Worm (Caenorhabditis elegans): ENCODE results near the gene zhit-3.
A peak's percentile ranks its signal among the peaks of the same experiment; 100 is the strongest.

Gene zhit-3

ce11 chrV:10246443-10246885, 34.5 kb upstream of the zhit-3 start (continued):
- TF ChIP-seq snu-23 (GFP tag; optimal IDR thresholded peaks at IDR 0.05) (peak; percentile 51), lin-14 (GFP tag; optimal IDR thresholded peaks at IDR 0.05) (peak; percentile 94), blmp-1 (tag; optimal IDR thresholded peaks at IDR 0.05) (no peak), lin-39 (tag; optimal IDR thresholded peaks at IDR 0.05) (no peak), aly-2 (tag; optimal IDR thresholded peaks at IDR 0.05) (no peak), ets-5 (GFP tag; IDR thresholded peaks at IDR 0.05) (no peak), lsy-2 (tag; optimal IDR thresholded peaks at IDR 0.05) (peak; percentile 53 to 57), nhr-19 (GFP tag; conservative IDR thresholded peaks at IDR 0.05) (peak; percentile 37), fkh-10 (GFP tag; optimal IDR thresholded peaks at IDR 0.05) (peak; percentile 16), mab-9 (GFP tag; IDR thresholded peaks at IDR 0.05) (0 out of 2 replicates have a peak, but pooled peaks have one; percentile 51), efl-1 (optimal IDR thresholded peaks at IDR 0.05) (peak; percentile 35 to 53), efl-1 (GFP tag; optimal IDR thresholded peaks at IDR 0.05 in 1 of 2) (peak; percentile 42 to 79), snpc-4 (tag; optimal IDR thresholded peaks at IDR 0.05) (no peak), ceh-82 (tag; optimal IDR thresholded peaks at IDR 0.05) (peak in 2 of 3 experiments; percentile 20 to 26), dpl-1 (GFP tag; optimal IDR thresholded peaks at IDR 0.05) (peak; percentile 34 to 65 (median 44)), tlp-1 (tag; optimal IDR thresholded peaks at IDR 0.05) (no peak), ceh-90 (tag; optimal IDR thresholded peaks at IDR 0.05) (peak; percentile 31), ceh-63 (GFP tag; optimal IDR thresholded peaks at IDR 0.05) (no peak), egl-13 (tag; optimal IDR thresholded peaks at IDR 0.05) (no peak), ztf-11 (tag; optimal IDR thresholded peaks at IDR 0.05) (no peak), ceh-88 (GFP tag; IDR thresholded peaks at IDR 0.05) (0 out of 2 replicates have a peak, but pooled peaks have one; percentile 48), ztf-4 (tag; optimal IDR thresholded peaks at IDR 0.05) (peak; percentile 41), nhr-20 (tag; optimal IDR thresholded peaks at IDR 0.05) (peak; percentile 30), jun-1 (tag; optimal IDR thresholded peaks at IDR 0.05) (no peak), mep-1 (tag; optimal IDR thresholded peaks at IDR 0.05) (peak; percentile 44), Y116A8C.19 (tag; optimal IDR thresholded peaks at IDR 0.05; ENCODE audit: borderline replicate concordance) (no peak), lin-35 (GFP tag; optimal IDR thresholded peaks at IDR 0.05) (peak; percentile 55 to 66), nhr-84 (tag; optimal IDR thresholded peaks at IDR 0.05) (no peak), xbp-1 (tag; optimal IDR thresholded peaks at IDR 0.05) (peak; percentile 34), nhr-47 (tag; optimal IDR thresholded peaks at IDR 0.05) (peak; percentile 78), nhr-12 (tag; optimal IDR thresholded peaks at IDR 0.05) (no peak), sox-4 (tag; optimal IDR thresholded peaks at IDR 0.05) (peak; percentile 68), sup-37 (GFP tag; optimal IDR thresholded peaks at IDR 0.05) (no peak), pag-3 (tag; optimal IDR thresholded peaks at IDR 0.05; ENCODE audit: borderline replicate concordance, insufficient read depth) (no peak), sptf-1 (tag; optimal IDR thresholded peaks at IDR 0.05) (no peak), irx-1 (tag; optimal IDR thresholded peaks at IDR 0.05) (peak; percentile 20), vab-15 (tag; optimal IDR thresholded peaks at IDR 0.05) (no peak), unc-62 (GFP tag; optimal IDR thresholded peaks at IDR 0.05) (no peak), nhr-11 (tag; optimal IDR thresholded peaks at IDR 0.05) (peak; percentile 31), dsc-1 (tag; optimal IDR thresholded peaks at IDR 0.05) (peak; percentile 91), F16B12.6 (tag; optimal IDR thresholded peaks at IDR 0.05) (no peak), pqm-1 (tag; optimal IDR thresholded peaks at IDR 0.05) (no peak), hlh-17 (GFP tag; optimal IDR thresholded peaks at IDR 0.05; ENCODE audit: borderline replicate concordance) (no peak), fos-1 (tag; optimal IDR thresholded peaks at IDR 0.05) (peak; percentile 56), unc-86 (tag; optimal IDR thresholded peaks at IDR 0.05) (peak; percentile 69)

All from whole organism, L1 larva.